Worm (Caenorhabditis elegans) whole organism, L4 larva: ENCODE data around the gene W01A11.7.
A peak's percentile ranks its signal among the peaks of the same experiment; 100 is the strongest.

Experiments
- F26F4.8 ChIP-seq: fragments of 200-800 bp; sonication (Bioruptor generic); conservative IDR thresholded peaks from 2 replicates; pipeline ENCODE4 v1.3.6; 2022; ENCODE audit warnings: missing genetic modification characterization, missing compliant biosample characterization
- F44E2.7 ChIP-seq: fragments of 200-800 bp; sonication (Bioruptor generic); IDR thresholded peaks from 2 replicates; pipeline ENCODE4 v2.1.2; 2022; ENCODE audit warnings: missing genetic modification characterization, missing compliant biosample characterization
- Y48G9A.11 ChIP-seq: fragments of 200-800 bp; sonication (Bioruptor generic); IDR thresholded peaks from 2 replicates; pipeline ENCODE4 v1.3.6; 2022; ENCODE audit warnings: missing genetic modification reagents, missing genetic modification characterization, missing compliant biosample characterization
- ZK546.5 ChIP-seq, 2 experiments: sonication (generic microtip); optimal IDR thresholded peaks; 2 replicates each; lab custom pipeline; 2017; ENCODE audit warnings: missing biosample characterization in 2 of 2, missing genetic modification characterization in 2 of 2
- aha-1 ChIP-seq: fragments of 150-350 bp; peaks from one replicate; lab custom pipeline; 2014; ENCODE audit warnings: missing biosample characterization, missing genetic modification characterization
- arid-1 ChIP-seq: fragments of 200-800 bp; sonication (Bioruptor generic); conservative IDR thresholded peaks from 2 replicates; pipeline ENCODE4 v1.3.6; 2022; ENCODE audit warnings: missing genetic modification reagents, missing genetic modification characterization, missing compliant biosample characterization
- ceh-28 ChIP-seq: fragments of 150-350 bp; optimal IDR thresholded peaks from 2 replicates; lab custom pipeline; 2014; ENCODE audit warnings: missing biosample characterization, missing genetic modification reagents, missing genetic modification characterization
- ceh-32 ChIP-seq: sonication (generic microtip); optimal IDR thresholded peaks from 2 replicates; lab custom pipeline; 2016; ENCODE audit warnings: mild to moderate bottlenecking, missing genetic modification characterization, missing compliant biosample characterization; ENCODE audit not compliant: poor library complexity
- ceh-62 ChIP-seq: sonication (generic microtip); optimal IDR thresholded peaks from 2 replicates; lab custom pipeline; 2017; ENCODE audit warnings: missing biosample characterization, missing genetic modification characterization
- ceh-82 ChIP-seq: sonication (generic microtip); optimal IDR thresholded peaks from 2 replicates; lab custom pipeline; 2017; ENCODE audit warnings: missing biosample characterization, missing genetic modification characterization
- ctbp-1 ChIP-seq: fragments of 200-800 bp; sonication (Bioruptor generic); IDR thresholded peaks from 2 replicates; pipeline ENCODE4 v1.3.6; 2022; ENCODE audit warnings: missing genetic modification reagents, missing genetic modification characterization, missing compliant biosample characterization
- daf-16 ChIP-seq, 3 experiments: sonication (generic microtip); optimal IDR thresholded peaks; 2 replicates each; lab custom pipeline; 2016 to 2017; ENCODE audit warnings: missing genetic modification characterization in 3 of 3, missing genetic modification reagents in 3 of 3, mild to moderate bottlenecking in 2 of 3, missing compliant biosample characterization in 2 of 3, missing biosample characterization in 1 of 3, moderate library complexity in 1 of 3
- daf-19 ChIP-seq: fragments of 200-800 bp; sonication (Bioruptor generic); conservative IDR thresholded peaks from 2 replicates; pipeline ENCODE4 v1.3.6; 2022; ENCODE audit warnings: missing genetic modification characterization, missing compliant biosample characterization
- daf-8 ChIP-seq: fragments of 200-800 bp; sonication (Bioruptor generic); IDR thresholded peaks from 2 replicates; pipeline ENCODE4 v1.3.6; 2022; ENCODE audit warnings: missing genetic modification characterization, missing compliant biosample characterization
- dmd-9 ChIP-seq: fragments of 200-800 bp; sonication (Bioruptor generic); IDR thresholded peaks from 2 replicates; pipeline ENCODE4 v1.3.6; 2022; ENCODE audit warnings: missing genetic modification reagents, missing genetic modification characterization, missing compliant biosample characterization
- dpl-1 ChIP-seq: fragments of 150-350 bp; optimal IDR thresholded peaks from 2 replicates; lab custom pipeline; 2014; ENCODE audit warnings: missing biosample characterization, missing genetic modification reagents, missing genetic modification characterization
- duxl-1 ChIP-seq: sonication (generic microtip); optimal IDR thresholded peaks from 2 replicates; lab custom pipeline; 2016; ENCODE audit warnings: mild to moderate bottlenecking, missing genetic modification characterization, moderate library complexity, missing compliant biosample characterization; ENCODE audit not compliant: poor library complexity
- dve-1 ChIP-seq: sonication (generic microtip); optimal IDR thresholded peaks from 2 replicates; lab custom pipeline; 2017; ENCODE audit warnings: antibody characterized with exemption, mild to moderate bottlenecking, missing genetic modification characterization, missing compliant biosample characterization; ENCODE audit not compliant: insufficient read depth
- egl-27 ChIP-seq: sonication (generic microtip); optimal IDR thresholded peaks from 3 replicates; lab custom pipeline; 2017; ENCODE audit warnings: missing biosample characterization, missing genetic modification reagents, missing genetic modification characterization
- egl-43 ChIP-seq: fragments of 200-800 bp; sonication (Bioruptor generic); IDR thresholded peaks from 2 replicates; pipeline ENCODE4 v1.3.6; 2022; ENCODE audit warnings: missing genetic modification reagents, missing genetic modification characterization, missing compliant biosample characterization
- hif-1 ChIP-seq, 2 experiments: sonication (generic microtip); optimal IDR thresholded peaks; 2 replicates each; lab custom pipeline; 2016 to 2017; ENCODE audit warnings: missing compliant biosample characterization in 2 of 2, missing genetic modification characterization in 2 of 2, missing genetic modification reagents in 2 of 2, missing genotype in 2 of 2, mild to moderate bottlenecking in 1 of 2
- hlh-30 ChIP-seq: sonication (generic microtip); optimal IDR thresholded peaks from 2 replicates; lab custom pipeline; 2017; ENCODE audit warnings: antibody characterized with exemption, mild to moderate bottlenecking, missing genetic modification characterization, missing compliant biosample characterization; ENCODE audit not compliant: insufficient read depth
- jun-1 ChIP-seq: fragments of 150-350 bp; optimal IDR thresholded peaks from 2 replicates; lab custom pipeline; 2014; ENCODE audit warnings: missing biosample characterization, missing genetic modification reagents, missing genetic modification characterization
- lim-7 ChIP-seq: fragments of 200-800 bp; sonication (Bioruptor generic); IDR thresholded peaks from 2 replicates; pipeline ENCODE4 v1.3.6; 2022; ENCODE audit warnings: missing genetic modification characterization, missing compliant biosample characterization
- lin-1 ChIP-seq: fragments of 200-800 bp; sonication (Bioruptor generic); IDR thresholded peaks from 2 replicates; pipeline ENCODE4 v1.3.6; 2022; ENCODE audit warnings: missing genetic modification reagents, missing genetic modification characterization, missing compliant biosample characterization
- lin-13 ChIP-seq: fragments of 150-350 bp; optimal IDR thresholded peaks from 2 replicates; lab custom pipeline; 2014; ENCODE audit warnings: missing biosample characterization, missing genetic modification reagents, missing genetic modification characterization
- lin-29 ChIP-seq: fragments of 200-800 bp; sonication (Bioruptor generic); IDR thresholded peaks from 2 replicates; pipeline ENCODE4 v1.3.6; 2022; ENCODE audit warnings: missing genetic modification reagents, missing genetic modification characterization, missing compliant biosample characterization
- lir-3 ChIP-seq: sonication (generic microtip); optimal IDR thresholded peaks from 2 replicates; lab custom pipeline; 2016; ENCODE audit warnings: mild to moderate bottlenecking, missing genetic modification characterization, missing compliant biosample characterization
- lsy-2 ChIP-seq, 2 experiments: fragments of 150-350 bp in 1 of 2; sonication (generic microtip) in 1 of 2; optimal IDR thresholded peaks; 2 replicates each; lab custom pipeline; 2014 to 2017; ENCODE audit warnings: missing biosample characterization in 2 of 2, missing genetic modification characterization in 2 of 2
- madf-5 ChIP-seq, 2 experiments: fragments of 200-800 bp; sonication (Bioruptor generic); IDR thresholded peaks; 2 replicates each; pipeline ENCODE4 v1.3.6; 2022; ENCODE audit warnings: missing compliant biosample characterization in 2 of 2, missing genetic modification characterization in 2 of 2
- mxl-2 ChIP-seq: fragments of 200-800 bp; sonication (Bioruptor generic); conservative IDR thresholded peaks from 2 replicates; pipeline ENCODE4 v1.3.6; 2022; ENCODE audit warnings: missing genetic modification reagents, missing genetic modification characterization, missing compliant biosample characterization
- nhr-6 ChIP-seq: fragments of 150-350 bp; optimal IDR thresholded peaks from 2 replicates; lab custom pipeline; 2014; ENCODE audit warnings: missing biosample characterization, missing genetic modification characterization
- nhr-77 ChIP-seq: fragments of 150-350 bp; optimal IDR thresholded peaks from 2 replicates; lab custom pipeline; 2014; ENCODE audit warnings: missing biosample characterization, missing genetic modification characterization
- pha-4 ChIP-seq, 2 experiments: fragments of 150-350 bp in 1 of 2; fragments of 200-800 bp in 1 of 2; sonication (Bioruptor generic) in 1 of 2; IDR thresholded peaks in 1 of 2; optimal IDR thresholded peaks in 1 of 2; 2 replicates each; pipeline versions ENCODE4 v1.3.6 to Lab custom; 2014 to 2022; ENCODE audit warnings: missing genetic modification characterization in 2 of 2, missing genetic modification reagents in 2 of 2, missing biosample characterization in 1 of 2, missing compliant biosample characterization in 1 of 2
- php-3 ChIP-seq: fragments of 200-800 bp; sonication (Bioruptor generic); IDR thresholded peaks from 2 replicates; pipeline ENCODE4 v1.3.6; 2022; ENCODE audit warnings: missing genetic modification reagents, missing genetic modification characterization, missing compliant biosample characterization
- pqm-1 ChIP-seq: sonication (generic microtip); optimal IDR thresholded peaks from 2 replicates; lab custom pipeline; 2017; ENCODE audit warnings: missing biosample characterization, missing genetic modification characterization
- rbr-2 ChIP-seq: sonication (generic microtip); optimal IDR thresholded peaks from 2 replicates; lab custom pipeline; 2016; ENCODE audit warnings: missing genotype, missing genetic modification characterization, missing compliant biosample characterization
- sdz-12 ChIP-seq: fragments of 200-800 bp; sonication (Bioruptor generic); optimal IDR thresholded peaks from 2 replicates; lab custom pipeline; 2018; ENCODE audit warnings: mild to moderate bottlenecking, missing genetic modification characterization, missing compliant biosample characterization
- skn-1 ChIP-seq: fragments of 150-350 bp; optimal IDR thresholded peaks from 2 replicates; lab custom pipeline; 2014; ENCODE audit warnings: missing biosample characterization, missing genetic modification characterization
- snpc-1.2 ChIP-seq: fragments of 200-800 bp; sonication (Bioruptor generic); IDR thresholded peaks from 2 replicates; pipeline ENCODE4 v1.3.6; 2022; ENCODE audit warnings: missing genetic modification reagents, missing genetic modification characterization, missing compliant biosample characterization
- spr-1 ChIP-seq: sonication (generic microtip); optimal IDR thresholded peaks from 2 replicates; lab custom pipeline; 2016; ENCODE audit warnings: mild to moderate bottlenecking, missing genetic modification characterization, missing compliant biosample characterization
- spr-3 ChIP-seq: fragments of 200-800 bp; sonication (Bioruptor generic); optimal IDR thresholded peaks from 2 replicates; lab custom pipeline; 2018; ENCODE audit warnings: mild to moderate bottlenecking, missing genetic modification characterization, missing compliant biosample characterization
- tra-1 ChIP-seq: fragments of 200-800 bp; sonication (Bioruptor generic); IDR thresholded peaks from 2 replicates; pipeline ENCODE4 v1.3.6; 2022; ENCODE audit warnings: missing genetic modification reagents, missing genetic modification characterization, missing compliant biosample characterization
- unc-130 ChIP-seq: sonication (generic microtip); optimal IDR thresholded peaks from 2 replicates; lab custom pipeline; 2016; ENCODE audit warnings: missing genetic modification reagents, missing genetic modification characterization, missing compliant biosample characterization
- vab-7 ChIP-seq: fragments of 200-800 bp; sonication (Bioruptor generic); IDR thresholded peaks from 2 replicates; pipeline ENCODE4 v1.3.6; 2022; ENCODE audit warnings: missing genetic modification reagents, missing genetic modification characterization, missing compliant biosample characterization
- zfp-3 ChIP-seq: fragments of 200-800 bp; sonication (Bioruptor generic); conservative IDR thresholded peaks from 2 replicates; pipeline ENCODE4 v1.3.6; 2022; ENCODE audit warnings: missing genetic modification reagents, missing genetic modification characterization, missing compliant biosample characterization
- zip-11 ChIP-seq: fragments of 200-800 bp; sonication (Bioruptor generic); IDR thresholded peaks from 2 replicates; pipeline ENCODE4 v1.3.6; 2022; ENCODE audit warnings: missing genetic modification characterization, missing compliant biosample characterization
- zip-2 ChIP-seq: fragments of 150-350 bp; optimal IDR thresholded peaks from 2 replicates; lab custom pipeline; 2014; ENCODE audit warnings: missing biosample characterization, missing genetic modification characterization

The W01A11.7 gene

DNA sequence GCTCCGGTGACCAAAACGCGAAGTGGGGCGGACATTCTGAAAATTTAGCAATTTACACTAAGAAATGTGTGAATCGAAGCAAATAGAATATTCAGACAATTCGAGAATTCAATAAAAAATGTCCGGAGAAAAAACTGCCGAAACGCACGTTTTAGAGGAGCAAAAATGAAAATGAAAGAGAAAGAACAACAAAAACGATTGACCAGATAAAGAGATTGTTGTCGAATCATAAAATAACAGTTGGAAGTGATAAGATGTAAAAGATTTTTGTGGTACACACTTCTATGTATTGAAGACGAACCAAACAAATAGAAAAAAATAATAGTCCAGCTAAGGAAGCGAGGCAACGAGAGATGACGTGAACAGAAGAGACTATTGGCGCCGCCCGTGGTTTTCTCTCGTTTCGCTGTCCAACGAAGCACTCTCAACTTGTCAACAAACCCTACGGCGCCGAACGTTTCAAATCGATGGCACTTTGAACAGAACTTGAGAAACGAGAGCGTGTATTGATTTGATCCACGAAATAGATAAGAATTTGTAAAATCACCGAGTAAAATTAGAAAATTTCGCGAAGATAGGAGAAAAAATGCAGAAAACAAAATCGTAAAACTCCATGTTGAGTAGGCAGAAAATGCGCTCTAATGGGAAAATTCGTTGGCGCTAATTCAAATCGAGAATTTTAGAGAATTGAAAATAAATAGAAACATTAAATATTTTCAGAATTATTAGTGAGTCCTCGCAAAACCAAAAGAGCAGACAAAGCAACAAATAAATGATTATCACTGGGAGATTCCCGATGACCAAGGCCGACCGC, 11.5 kb upstream of the W01A11.7 start, which contains the start of gene mdh-1 (continued):
- TF ChIP-seq daf-8 (no peak), hif-1 (tag; optimal IDR thresholded peaks at IDR 0.05; lab: Kevin White, UChicago) (no peak), tra-1 (GFP tag; lab: Robert Waterston, UW) (no peak), madf-5 (GFP tag; IDR thresholded peaks at IDR 0.05; lab: Robert Waterston, UW) (no peak), nhr-77 (no peak), nhr-6 (tag; lab: Kevin White, UChicago) (no peak), pqm-1 (tag; lab: Kevin White, UChicago) (peak; percentile 10), snpc-1.2 (GFP tag; lab: Robert Waterston, UW) (no peak), zip-2 (tag; lab: Kevin White, UChicago) (no peak), zip-11 (GFP tag; lab: Robert Waterston, UW) (no peak), jun-1 (tag; lab: Kevin White, UChicago) (no peak), unc-130 (no peak), spr-3 (GFP tag; lab: Kevin White, UChicago) (no peak), duxl-1 (tag; lab: Kevin White, UChicago) (no peak), php-3 (GFP tag; lab: Robert Waterston, UW) (no peak), F26F4.8 (no peak), aha-1 (tag; lab: Kevin White, UChicago) (peak; percentile 92), vab-7 (GFP tag; lab: Robert Waterston, UW) (no peak), ceh-28 (peak; percentile 14), F44E2.7 (no peak), lir-3 (tag; lab: Kevin White, UChicago) (no peak), rbr-2 (tag; lab: Kevin White, UChicago) (no peak), daf-16 (GFP tag; optimal IDR thresholded peaks at IDR 0.05; lab: Kevin White, UChicago) (no peak), daf-16 (tag; optimal IDR thresholded peaks at IDR 0.05; lab: Kevin White, UChicago) (peak; percentile 46), lin-29 (GFP tag; lab: Robert Waterston, UW) (no peak), lim-7 (GFP tag; lab: Robert Waterston, UW) (0 out of 2 replicates have a peak, but pooled peaks have one; percentile 25), spr-1 (tag; lab: Kevin White, UChicago) (no peak), daf-19 (GFP tag; lab: Robert Waterston, UW) (no peak), ZK546.5 (tag; optimal IDR thresholded peaks at IDR 0.05; lab: Kevin White, UChicago) (no peak), ceh-32 (no peak), ceh-62 (tag; lab: Kevin White, UChicago) (no peak), hlh-30 (tag; lab: Kevin White, UChicago) (no peak), skn-1 (tag; lab: Kevin White, UChicago) (no peak), Y48G9A.11 (GFP tag; lab: Robert Waterston, UW) (no peak), dve-1 (tag; lab: Kevin White, UChicago) (no peak), egl-43 (GFP tag; lab: Robert Waterston, UW) (no peak), ceh-82 (no peak), dmd-9 (GFP tag; lab: Robert Waterston, UW) (no peak), lin-1 (GFP tag; lab: Robert Waterston, UW) (no peak), dpl-1 (GFP tag; lab: Kevin White, UChicago) (peak; percentile 39), lin-13 (GFP tag; lab: Kevin White, UChicago) (no peak), pha-4 (GFP tag; IDR thresholded peaks at IDR 0.05; lab: Robert Waterston, UW) (no peak), pha-4 (tag; optimal IDR thresholded peaks at IDR 0.05; lab: Kevin White, UChicago) (no peak), ctbp-1 (GFP tag; lab: Robert Waterston, UW) (no peak), egl-27 (tag; lab: Kevin White, UChicago) (no peak), zfp-3 (GFP tag; lab: Robert Waterston, UW) (peak; percentile 13; the same call in 1 of the 2 replicates), lsy-2 (tag; optimal IDR thresholded peaks at IDR 0.05; lab: Kevin White, UChicago) (no peak), mxl-2 (GFP tag; lab: Robert Waterston, UW) (no peak), arid-1 (GFP tag; lab: Robert Waterston, UW) (no peak), sdz-12 (GFP tag; lab: Kevin White, UChicago) (no peak)
